Worm (Caenorhabditis elegans): ENCODE data around the gene C04E6.7.

DNA sequence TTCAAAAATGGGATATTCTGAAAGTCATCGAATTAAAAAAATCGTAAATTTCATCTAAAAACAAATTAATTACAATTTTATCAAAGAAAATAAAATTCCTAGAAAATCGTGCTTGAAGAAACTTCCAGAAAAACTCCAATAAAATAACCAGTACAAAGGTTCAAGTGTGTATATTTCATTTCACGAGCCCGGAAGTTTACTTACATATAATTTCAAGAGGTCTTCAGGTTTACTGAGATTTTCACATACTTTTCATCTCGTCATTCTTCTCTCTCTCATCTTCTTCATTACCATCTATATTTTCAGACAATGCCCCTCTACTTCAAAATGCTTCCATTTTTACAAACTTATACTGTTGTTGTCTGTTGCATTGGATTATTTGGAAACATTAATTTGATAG lies 29.1 kb downstream of the C04E6.7 start, which contains the start of gene srsx-18:
- no peak for TF ChIP-seq him-1 (tag; optimal IDR thresholded peaks at IDR 0.05)
- no peak for TF ChIP-seq W03F9.2 (tag; optimal IDR thresholded peaks at IDR 0.05)

All from whole organism, L4/young adult.